Fruit fly (Drosophila melanogaster) whole organism, embryonic: ENCODE measurements around the gene CG16719.

Experiments
- Ada2b ChIP-seq: fragments of 200-800 bp; sonication (Bioruptor generic); IDR thresholded peaks from 2 replicates; pipeline ENCODE4 v1.3.6; 2022; ENCODE audit warnings: missing biosample characterization, missing genetic modification characterization
- Atf3 ChIP-seq: fragments of 200-800 bp; sonication (Bioruptor generic); optimal IDR thresholded peaks from 3 replicates; lab custom pipeline; 2016; ENCODE audit warnings: missing biosample characterization, missing genetic modification characterization
- Awh ChIP-seq: fragments of 200-800 bp; sonication (Bioruptor generic); IDR thresholded peaks from 2 replicates; pipeline ENCODE4, ENCODE4 v1.3.6; 2022; ENCODE audit warnings: missing biosample characterization, missing genetic modification characterization
- CG10209 ChIP-seq: fragments of 200-800 bp; sonication (Bioruptor generic); optimal IDR thresholded peaks from 3 replicates; lab custom pipeline; 2017; ENCODE audit warnings: missing biosample characterization, mild to moderate bottlenecking, missing genetic modification characterization, missing genetic modification reagents
- CG10267 ChIP-seq: fragments of 200-800 bp; sonication (Bioruptor generic); optimal IDR thresholded peaks from 2 replicates; lab custom pipeline; 2018; ENCODE audit warnings: missing biosample characterization, mild to moderate bottlenecking, missing genetic modification characterization, moderate library complexity
- CG11398 ChIP-seq: fragments of 200-800 bp; sonication (Bioruptor generic); optimal IDR thresholded peaks from 2 replicates; lab custom pipeline; 2016; ENCODE audit warnings: missing biosample characterization, missing genetic modification characterization
- CG11560 ChIP-seq: fragments of 200-800 bp; sonication (Bioruptor generic); IDR thresholded peaks from 3 replicates; pipeline ENCODE4 v1.3.6; 2022; ENCODE audit warnings: missing biosample characterization, missing genetic modification characterization
- CG12155 ChIP-seq: fragments of 200-800 bp; sonication (Bioruptor generic); optimal IDR thresholded peaks from 3 replicates; lab custom pipeline; 2016; ENCODE audit warnings: missing biosample characterization, missing genetic modification characterization
- CG12219 ChIP-seq: fragments of 200-800 bp; sonication (Bioruptor generic); optimal IDR thresholded peaks from 3 replicates; lab custom pipeline; 2018; ENCODE audit warnings: missing biosample characterization, mild to moderate bottlenecking, missing genetic modification characterization
- CG12299 ChIP-seq: fragments of 200-800 bp; sonication (Bioruptor generic); optimal IDR thresholded peaks from 2 replicates; lab custom pipeline; 2018; ENCODE audit warnings: missing biosample characterization, mild to moderate bottlenecking, missing genetic modification characterization
- CG15514 ChIP-seq: fragments of 200-800 bp; sonication (Bioruptor generic); optimal IDR thresholded peaks from 3 replicates; lab custom pipeline; 2017; ENCODE audit warnings: missing biosample characterization, missing genetic modification characterization, mild to moderate bottlenecking, moderate library complexity, missing genetic modification reagents
- CG16863 ChIP-seq: fragments of 200-800 bp; sonication (Bioruptor generic); optimal IDR thresholded peaks from 3 replicates; lab custom pipeline; 2016; ENCODE audit warnings: missing biosample characterization, missing genetic modification characterization
- CG17568 ChIP-seq: fragments of 200-800 bp; sonication (Bioruptor generic); optimal IDR thresholded peaks from 2 replicates; lab custom pipeline; 2018; ENCODE audit warnings: missing biosample characterization, mild to moderate bottlenecking, missing genetic modification characterization, moderate library complexity
- CG2678 ChIP-seq: fragments of 200-800 bp; sonication (Bioruptor generic); optimal IDR thresholded peaks from 3 replicates; lab custom pipeline; 2019; ENCODE audit warnings: missing biosample characterization, mild to moderate bottlenecking, missing genetic modification characterization, moderate library complexity
- CG34224 ChIP-seq: fragments of 200-800 bp; sonication (Bioruptor generic); IDR thresholded peaks from 3 replicates; pipeline ENCODE4 v1.3.6; 2022; ENCODE audit warnings: missing biosample characterization, missing genetic modification characterization; ENCODE audit not compliant: partially characterized antibody
- CG34376 ChIP-seq: fragments of 200-800 bp; sonication (Bioruptor generic); optimal IDR thresholded peaks from 2 replicates; lab custom pipeline; 2018; ENCODE audit warnings: missing biosample characterization, mild to moderate bottlenecking, missing genetic modification characterization
- CG42726 ChIP-seq: fragments of 200-800 bp; sonication (Bioruptor generic); IDR thresholded peaks from 2 replicates; pipeline ENCODE4 v1.3.6; 2022; ENCODE audit warnings: missing biosample characterization, missing genetic modification characterization; ENCODE audit not compliant: partially characterized antibody
- CG6272 ChIP-seq: fragments of 200-800 bp; sonication (Bioruptor generic); IDR thresholded peaks from 2 replicates; pipeline ENCODE4 v1.3.6; 2022; ENCODE audit warnings: missing biosample characterization, missing genetic modification characterization
- CG6791 ChIP-seq: fragments of 200-800 bp; sonication (Bioruptor generic); IDR thresholded peaks from 3 replicates; pipeline ENCODE4 v1.3.6; 2022; ENCODE audit warnings: missing biosample characterization, missing genetic modification characterization; ENCODE audit not compliant: partially characterized antibody
- CG6813 ChIP-seq: fragments of 200-800 bp; sonication (Bioruptor generic); optimal IDR thresholded peaks from 2 replicates; lab custom pipeline; 2017; ENCODE audit warnings: missing biosample characterization, missing genetic modification characterization, mild to moderate bottlenecking, moderate library complexity, missing genetic modification reagents
- CG7271 ChIP-seq: fragments of 200-800 bp; sonication (Bioruptor generic); optimal IDR thresholded peaks from 2 replicates; lab custom pipeline; 2018; ENCODE audit warnings: missing biosample characterization, mild to moderate bottlenecking, missing genetic modification characterization, moderate library complexity
- CG7928 ChIP-seq: fragments of 200-800 bp; sonication (Bioruptor generic); optimal IDR thresholded peaks from 2 replicates; lab custom pipeline; 2017; ENCODE audit warnings: missing biosample characterization, mild to moderate bottlenecking, missing genetic modification characterization
- CG7963 ChIP-seq: fragments of 200-800 bp; sonication (Bioruptor generic); IDR thresholded peaks from 3 replicates; pipeline ENCODE4 v1.3.6; 2022; ENCODE audit warnings: missing biosample characterization, missing genetic modification characterization; ENCODE audit not compliant: partially characterized antibody
- CG8944 ChIP-seq: fragments of 200-800 bp; sonication (Bioruptor generic); optimal IDR thresholded peaks from 3 replicates; lab custom pipeline; 2016; ENCODE audit warnings: missing biosample characterization, missing genetic modification characterization
- CrebB ChIP-seq: fragments of 200-800 bp; sonication (Bioruptor generic); optimal IDR thresholded peaks from 3 replicates; lab custom pipeline; 2018; ENCODE audit warnings: missing biosample characterization, mild to moderate bottlenecking, missing genetic modification characterization
- Dad ChIP-seq: fragments of 200-800 bp; sonication (Bioruptor generic); optimal IDR thresholded peaks from 3 replicates; lab custom pipeline; 2016; ENCODE audit warnings: missing biosample characterization, missing genetic modification characterization
- Elba2 ChIP-seq: fragments of 200-800 bp; sonication (Bioruptor generic); optimal IDR thresholded peaks from 3 replicates; lab custom pipeline; 2016; ENCODE audit warnings: missing biosample characterization, missing genetic modification characterization
- Fer1 ChIP-seq: fragments of 200-800 bp; sonication (Bioruptor generic); optimal IDR thresholded peaks from 2 replicates; lab custom pipeline; 2017; ENCODE audit warnings: missing biosample characterization, mild to moderate bottlenecking, missing genetic modification characterization
- HLH54F ChIP-seq: fragments of 200-800 bp; sonication (Bioruptor generic); optimal IDR thresholded peaks from 3 replicates; lab custom pipeline; 2016; ENCODE audit warnings: missing biosample characterization, missing genetic modification characterization
- Hmx ChIP-seq: fragments of 200-800 bp; sonication (Bioruptor generic); optimal IDR thresholded peaks from 2 replicates; lab custom pipeline; 2016; ENCODE audit warnings: missing biosample characterization, missing genetic modification characterization
- Hr3 ChIP-seq: fragments of 200-800 bp; sonication (Bioruptor generic); optimal IDR thresholded peaks from 3 replicates; lab custom pipeline; 2016; ENCODE audit warnings: missing biosample characterization, missing genetic modification characterization
- Lpt ChIP-seq: fragments of >200 bp; optimal IDR thresholded peaks from 2 replicates; lab custom pipeline; 2018; ENCODE audit warnings: missing biosample characterization, missing genetic modification characterization
- Pdp1 ChIP-seq, 2 experiments: fragments of 200-800 bp; sonication (Bioruptor generic); optimal IDR thresholded peaks; 3 replicates each; lab custom pipeline; 2016; ENCODE audit warnings: missing biosample characterization in 2 of 2, missing genetic modification characterization in 2 of 2, mild to moderate bottlenecking in 1 of 2, moderate library complexity in 1 of 2
- Poxn ChIP-seq: fragments of 200-800 bp; sonication (Bioruptor generic); IDR thresholded peaks from 2 replicates; pipeline ENCODE4 v1.3.6; 2022; ENCODE audit warnings: missing biosample characterization, missing genetic modification characterization
- Xbp1 ChIP-seq: fragments of 200-800 bp; sonication (Bioruptor generic); optimal IDR thresholded peaks from 3 replicates; lab custom pipeline; 2016; ENCODE audit warnings: missing biosample characterization, mild to moderate bottlenecking, missing genetic modification characterization
- Xrp1 ChIP-seq: fragments of 200-800 bp; sonication (Bioruptor generic); IDR thresholded peaks from 2 replicates; pipeline ENCODE4 v1.3.6; 2022; ENCODE audit warnings: missing biosample characterization, missing genetic modification characterization
- YL-1 ChIP-seq: fragments of 200-800 bp; sonication (Bioruptor generic); optimal IDR thresholded peaks from 3 replicates; lab custom pipeline; 2017; ENCODE audit warnings: missing biosample characterization, mild to moderate bottlenecking, missing genetic modification characterization
- ab ChIP-seq: fragments of 200-800 bp; sonication (Bioruptor generic); optimal IDR thresholded peaks from 2 replicates; lab custom pipeline; 2016; ENCODE audit warnings: missing biosample characterization, missing genetic modification characterization
- cas ChIP-seq: fragments of 200-800 bp; sonication (Bioruptor generic); IDR thresholded peaks from 2 replicates; pipeline ENCODE4 v1.3.6; 2022; ENCODE audit warnings: missing biosample characterization, missing genetic modification characterization
- dm ChIP-seq: fragments of 200-800 bp; sonication (Bioruptor generic); optimal IDR thresholded peaks from 3 replicates; lab custom pipeline; 2016; ENCODE audit warnings: missing biosample characterization, missing genetic modification characterization
- eve ChIP-seq, 2 experiments: fragments of >200 bp; optimal IDR thresholded peaks; 2 replicates each; lab custom pipeline; 2017; ENCODE audit warnings: missing biosample characterization in 2 of 2, missing genetic modification characterization in 2 of 2
- gem ChIP-seq: fragments of 200-800 bp; sonication (Bioruptor generic); optimal IDR thresholded peaks from 2 replicates; lab custom pipeline; 2019; ENCODE audit warnings: missing biosample characterization, mild to moderate bottlenecking, missing genetic modification characterization, moderate library complexity
- h ChIP-seq: fragments of >200 bp; optimal IDR thresholded peaks from 2 replicates; lab custom pipeline; 2017
- ham ChIP-seq: fragments of 200-800 bp; sonication (Bioruptor generic); IDR thresholded peaks from 2 replicates; pipeline ENCODE4 v1.3.6; 2022; ENCODE audit warnings: missing biosample characterization, missing genetic modification characterization
- lov ChIP-seq, 2 experiments: fragments of 200-800 bp in 1 of 2; fragments of >200 bp in 1 of 2; sonication (Bioruptor generic) in 1 of 2; IDR thresholded peaks in 1 of 2; optimal IDR thresholded peaks in 1 of 2; 2 replicates in 1 of 2; 3 replicates in 1 of 2; pipeline versions ENCODE4 v1.3.6 to Lab custom; 2017 to 2022; ENCODE audit warnings: missing biosample characterization in 1 of 2, missing genetic modification characterization in 1 of 2
- ro ChIP-seq: fragments of 200-800 bp; sonication (Bioruptor generic); IDR thresholded peaks from 2 replicates; pipeline ENCODE4 v1.3.6; 2022; ENCODE audit warnings: missing biosample characterization, missing genetic modification characterization
- sens-2 ChIP-seq: fragments of 200-800 bp; sonication (Bioruptor generic); IDR thresholded peaks from 2 replicates; pipeline ENCODE4 v1.3.6; 2022; ENCODE audit warnings: missing biosample characterization, missing genetic modification characterization
- vnd ChIP-seq: fragments of 200-800 bp; sonication (Bioruptor generic); IDR thresholded peaks from 3 replicates; pipeline ENCODE4 v1.3.6; 2022; ENCODE audit warnings: missing biosample characterization, missing genetic modification characterization; ENCODE audit not compliant: partially characterized antibody
- wek ChIP-seq: fragments of 200-800 bp; sonication (Bioruptor generic); optimal IDR thresholded peaks from 3 replicates; lab custom pipeline; 2018; ENCODE audit warnings: missing biosample characterization, mild to moderate bottlenecking, missing genetic modification characterization, moderate library complexity
- zen2 ChIP-seq: fragments of 200-800 bp; sonication (Bioruptor generic); IDR thresholded peaks from 3 replicates; pipeline ENCODE4 v1.3.6; 2022; ENCODE audit warnings: missing biosample characterization, missing genetic modification characterization; ENCODE audit not compliant: partially characterized antibody

The CG16719 gene

dm6 chr3L:9692234-9692891 lies 7.4 kb downstream of the CG16719 start (continued):
- TF ChIP-seq Xrp1 (GFP tag; lab: Robert Waterston, UW) = peak; percentile 7; the same call in 1 of the 2 replicates
- no peak for TF ChIP-seq Hmx (GFP tag; lab: Kevin White, UChicago)
- TF ChIP-seq CG42726 = no peak
- no peak for TF ChIP-seq Dad (GFP tag; lab: Kevin White, UChicago)
- no peak for TF ChIP-seq dm (GFP tag; lab: Kevin White, UChicago)
- no peak for TF ChIP-seq HLH54F (GFP tag; lab: Kevin White, UChicago)
- TF ChIP-seq zen2 (GFP tag; lab: Robert Waterston, UW) = peak; percentile 84
- no peak for TF ChIP-seq CG11398
- TF ChIP-seq wek = peak; percentile 21
- TF ChIP-seq Pdp1 (GFP tag; optimal IDR thresholded peaks at IDR 0.05; lab: Kevin White, UChicago) = peak in 1 of 2 experiments; percentile 23
- no peak for TF ChIP-seq vnd (GFP tag; lab: Robert Waterston, UW)
- no peak for TF ChIP-seq CG12155 (GFP tag; lab: Kevin White, UChicago)
- TF ChIP-seq h (lab: Kevin White, UChicago) = no peak
- TF ChIP-seq Xbp1 (GFP tag; lab: Kevin White, UChicago) = no peak
- TF ChIP-seq CG12299 = peak; percentile 40
- no peak for TF ChIP-seq ham (GFP tag; lab: Robert Waterston, UW)
- TF ChIP-seq CG11560 (tag; lab: Robert Waterston, UW) = no peak
- no peak for TF ChIP-seq gem
- TF ChIP-seq CG6272 (GFP tag; lab: Robert Waterston, UW) = no peak
- TF ChIP-seq eve (GFP tag; optimal IDR thresholded peaks at IDR 0.05; lab: Kevin White, UChicago) = peak in 1 of 2 experiments; percentile 83
- no peak for TF ChIP-seq sens-2 (GFP tag; lab: Robert Waterston, UW)
- no peak for TF ChIP-seq cas
- peak; percentile 14 for TF ChIP-seq CG12219 (GFP tag; lab: Kevin White, UChicago)
- peak; percentile 73 for TF ChIP-seq CG34224 (GFP tag; lab: Robert Waterston, UW)
- no peak for TF ChIP-seq CG7928
- no peak for TF ChIP-seq CG2678
- no peak for TF ChIP-seq CG8944 (GFP tag; lab: Kevin White, UChicago)
- no peak for TF ChIP-seq Ada2b (GFP tag; lab: Robert Waterston, UW)
- TF ChIP-seq Fer1 (GFP tag; lab: Kevin White, UChicago) = no peak
- TF ChIP-seq CG6791 (GFP tag; lab: Robert Waterston, UW) = no peak
- no peak for TF ChIP-seq Lpt (GFP tag; lab: Kevin White, UChicago)
- peak; percentile 45 for TF ChIP-seq CG17568 (GFP tag; lab: Kevin White, UChicago)
- TF ChIP-seq YL-1 (GFP tag; lab: Kevin White, UChicago) = no peak
- TF ChIP-seq Elba2 (GFP tag; lab: Kevin White, UChicago) = no peak
- TF ChIP-seq Awh (GFP tag; lab: Robert Waterston, UW) = peak; percentile 63
- TF ChIP-seq CG6813 (GFP tag; lab: Kevin White, UChicago) = no peak
- no peak for TF ChIP-seq lov (optimal IDR thresholded peaks at IDR 0.05; lab: Kevin White, UChicago)
- TF ChIP-seq lov (GFP tag; IDR thresholded peaks at IDR 0.05; lab: Robert Waterston, UW) = 0 out of 3 replicates have a peak, but pooled peaks have one; percentile 24
- no peak for TF ChIP-seq CG10209 (GFP tag; lab: Kevin White, UChicago)
- TF ChIP-seq ab = no peak
- TF ChIP-seq CG15514 = no peak
- no peak for TF ChIP-seq Hr3
- no peak for TF ChIP-seq CG7271 (tag; lab: Kevin White, UChicago)
- TF ChIP-seq Atf3 = no peak
- no peak for TF ChIP-seq CG10267
- TF ChIP-seq CG7963 = no peak
- TF ChIP-seq CG34376 (GFP tag; lab: Kevin White, UChicago) = peak; percentile 20
- peak; percentile 14 for TF ChIP-seq CrebB (tag; lab: Kevin White, UChicago)
- TF ChIP-seq Poxn (GFP tag; lab: Robert Waterston, UW) = no peak
- TF ChIP-seq CG16863 (GFP tag; lab: Kevin White, UChicago) = no peak
- no peak for TF ChIP-seq ro (GFP tag; lab: Robert Waterston, UW)
